Worm (Caenorhabditis elegans): ENCODE measurements around the gene atad-3.

DNA sequence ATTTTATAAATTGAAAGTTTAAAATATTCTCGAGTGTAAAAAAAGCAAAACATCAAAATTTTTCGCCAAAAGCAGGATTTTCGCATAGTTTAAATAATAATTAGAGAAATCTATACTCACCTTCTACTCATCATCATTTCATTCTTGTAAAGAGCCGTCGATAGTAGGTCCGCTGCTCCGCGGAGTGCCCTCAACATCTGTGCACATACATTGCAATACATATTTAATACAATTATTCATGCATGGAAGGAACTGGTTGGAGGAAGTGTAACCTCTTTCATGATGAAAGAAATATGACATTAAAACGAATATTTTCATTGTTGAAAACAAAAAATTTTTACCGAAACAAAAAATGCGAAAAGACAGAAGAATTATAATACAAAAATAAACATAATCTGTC lies 6.5 kb upstream of the atad-3 start, which contains the start of gene mrps-14:
- TF ChIP-seq cog-1 (tag; optimal IDR thresholded peaks at IDR 0.05) (no peak), flt-1 (GFP tag; IDR thresholded peaks at IDR 0.05) (no peak)

All from whole organism, midembryonic.